Fruit fly (Drosophila melanogaster): Measurements from ENCODE around the gene CG42661.

The CG42661 gene

dm6 chr3L:7510414-7511384, 45.4 kb downstream of the CG42661 start, which contains the start of gene CG7546 (continued):
- no peak for TF ChIP-seq CG16779 (tag; optimal IDR thresholded peaks at IDR 0.05)
- no peak for TF ChIP-seq Hr39 (GFP tag; optimal IDR thresholded peaks at IDR 0.05)
- peak; percentile 41 for TF ChIP-seq esn (GFP tag; optimal IDR thresholded peaks at IDR 0.05)
- no peak for TF ChIP-seq net (GFP tag; optimal IDR thresholded peaks at IDR 0.05)
- no peak for TF ChIP-seq Hr38 (GFP tag; optimal IDR thresholded peaks at IDR 0.05)
- TF ChIP-seq Ets96B (tag; optimal IDR thresholded peaks at IDR 0.05), result no peak
- TF ChIP-seq spab (GFP tag; optimal IDR thresholded peaks at IDR 0.05), result no peak
- peak; percentile 3 for TF ChIP-seq CG7368 (GFP tag; optimal IDR thresholded peaks at IDR 0.05)
- TF ChIP-seq CG32006 (GFP tag; optimal IDR thresholded peaks at IDR 0.05), result peak; percentile 52
- no peak for TF ChIP-seq CG15336 (GFP tag; IDR thresholded peaks at IDR 0.05)
- TF ChIP-seq Smox (GFP tag; optimal IDR thresholded peaks at IDR 0.05), result no peak
- peak; percentile 32 for TF ChIP-seq Sox15 (GFP tag; optimal IDR thresholded peaks at IDR 0.05)
- TF ChIP-seq OdsH (GFP tag; optimal IDR thresholded peaks at IDR 0.05), result no peak
- TF ChIP-seq CG11294 (GFP tag; IDR thresholded peaks at IDR 0.05), result no peak
- TF ChIP-seq CG8119 (GFP tag; IDR thresholded peaks at IDR 0.05), result 0 out of 3 replicates have a peak, but pooled peaks have one; percentile 16
- TF ChIP-seq fkh (GFP tag; optimal IDR thresholded peaks at IDR 0.05), result no peak
- TF ChIP-seq achi (GFP tag; optimal IDR thresholded peaks at IDR 0.05), result peak; percentile 92
- no peak for TF ChIP-seq fd85E (GFP tag; optimal IDR thresholded peaks at IDR 0.05)
- no peak for TF ChIP-seq CG6854 (GFP tag; optimal IDR thresholded peaks at IDR 0.05)
- no peak for TF ChIP-seq CG11762 (GFP tag; optimal IDR thresholded peaks at IDR 0.05; ENCODE audit: insufficient read depth)
- no peak for TF ChIP-seq Sox102F (GFP tag; optimal IDR thresholded peaks at IDR 0.05)
- TF ChIP-seq Eip78C (GFP tag), result peak; percentile 82
- TF ChIP-seq Hr4 (GFP tag; optimal IDR thresholded peaks at IDR 0.05), result peak; percentile 26
- TF ChIP-seq Gug (GFP tag; IDR thresholded peaks at IDR 0.05), result no peak
- TF ChIP-seq ss (GFP tag; optimal IDR thresholded peaks at IDR 0.05), result peak in 1 of 2 experiments; percentile 26
- TF ChIP-seq CG34406 (GFP tag; optimal IDR thresholded peaks at IDR 0.05), result peak; percentile 24

All from whole organism, prepupa.